Worm (Caenorhabditis elegans) whole organism, L2 larva: ENCODE data around the gene spp-26.
A peak's percentile ranks its signal among the peaks of the same experiment; 100 is the strongest.

Source experiments
- C34F6.9 ChIP-seq: fragments of 150-350 bp; optimal IDR thresholded peaks from 2 replicates; lab custom pipeline; 2014; ENCODE audit warnings: missing biosample characterization, missing genetic modification characterization
- F13H6.1 ChIP-seq: sonication (generic microtip); optimal IDR thresholded peaks from 2 replicates; lab custom pipeline; 2016; ENCODE audit warnings: missing genetic modification characterization, missing compliant biosample characterization
- R02D3.7 ChIP-seq: fragments of 150-350 bp; optimal IDR thresholded peaks from 2 replicates; lab custom pipeline; 2014; ENCODE audit warnings: missing biosample characterization, missing genetic modification characterization
- Y55F3AM.14 ChIP-seq: fragments of 200-800 bp; sonication (Bioruptor generic); optimal IDR thresholded peaks from 2 replicates; lab custom pipeline; 2018; ENCODE audit warnings: mild to moderate bottlenecking, missing genetic modification characterization, missing compliant biosample characterization
- ZK546.5 ChIP-seq: sonication (generic microtip); optimal IDR thresholded peaks from 2 replicates; lab custom pipeline; 2017; ENCODE audit warnings: missing biosample characterization, missing genetic modification characterization
- alr-1 ChIP-seq: fragments of 150-350 bp; optimal IDR thresholded peaks from 2 replicates; lab custom pipeline; 2014; ENCODE audit warnings: missing biosample characterization, missing genetic modification characterization
- ama-1 ChIP-seq: fragments of 150-350 bp; optimal IDR thresholded peaks from 2 replicates; lab custom pipeline; 2018; ENCODE audit warnings: inconsistent platforms
- ceh-82 ChIP-seq: fragments of 150-350 bp; optimal IDR thresholded peaks from 2 replicates; lab custom pipeline; 2014; ENCODE audit warnings: missing biosample characterization, missing genetic modification characterization
- crh-2 ChIP-seq: sonication (generic microtip); optimal IDR thresholded peaks from 2 replicates; lab custom pipeline; 2017; ENCODE audit warnings: missing biosample characterization, missing genetic modification characterization
- egl-27 ChIP-seq: sonication (generic microtip); optimal IDR thresholded peaks from 3 replicates; lab custom pipeline; 2017; ENCODE audit warnings: missing biosample characterization, missing genetic modification reagents, missing genetic modification characterization
- fos-1 ChIP-seq: fragments of 150-350 bp; optimal IDR thresholded peaks from 2 replicates; lab custom pipeline; 2014; ENCODE audit warnings: missing biosample characterization, missing genetic modification characterization
- gmeb-1 ChIP-seq: fragments of 150-350 bp; optimal IDR thresholded peaks from 2 replicates; lab custom pipeline; 2014; ENCODE audit warnings: missing biosample characterization, missing genetic modification characterization
- lin-11 ChIP-seq: fragments of 150-350 bp; sonication (generic microtip); optimal IDR thresholded peaks from 2 replicates; lab custom pipeline; 2014; ENCODE audit warnings: missing biosample characterization, missing genetic modification characterization, inconsistent platforms, mixed read lengths
- lin-13 ChIP-seq: fragments of 150-350 bp; optimal IDR thresholded peaks from 2 replicates; lab custom pipeline; 2014; ENCODE audit warnings: missing biosample characterization, missing genetic modification reagents, missing genetic modification characterization
- lin-39 ChIP-seq: fragments of 150-350 bp; optimal IDR thresholded peaks from 2 replicates; lab custom pipeline; 2014; ENCODE audit warnings: missing biosample characterization, missing genetic modification reagents, missing genetic modification characterization
- lsy-2 ChIP-seq, 2 experiments: fragments of 150-350 bp in 1 of 2; sonication (generic microtip) in 1 of 2; optimal IDR thresholded peaks; 2 replicates each; lab custom pipeline; 2014 to 2017; ENCODE audit warnings: missing biosample characterization in 2 of 2, missing genetic modification characterization in 2 of 2
- mab-5 ChIP-seq: fragments of 150-350 bp; optimal IDR thresholded peaks from 2 replicates; lab custom pipeline; 2014; ENCODE audit warnings: missing biosample characterization, missing genetic modification characterization
- mbf-1 ChIP-seq: sonication (generic microtip); optimal IDR thresholded peaks from 2 replicates; lab custom pipeline; 2017; ENCODE audit warnings: missing biosample characterization, missing genetic modification characterization
- mdl-1 ChIP-seq, 2 experiments: fragments of 150-350 bp in 1 of 2; sonication (generic microtip) in 1 of 2; optimal IDR thresholded peaks; 2 replicates each; lab custom pipeline; 2017; ENCODE audit warnings: missing biosample characterization in 2 of 2, missing genetic modification characterization in 2 of 2
- nhr-10 ChIP-seq: sonication (generic microtip); optimal IDR thresholded peaks from 2 replicates; lab custom pipeline; 2017; ENCODE audit warnings: missing biosample characterization, missing genetic modification characterization
- nhr-12 ChIP-seq: fragments of 150-350 bp; optimal IDR thresholded peaks from 2 replicates; lab custom pipeline; 2014; ENCODE audit warnings: missing biosample characterization, missing genetic modification characterization
- nhr-129 ChIP-seq: fragments of 150-350 bp; optimal IDR thresholded peaks from 2 replicates; lab custom pipeline; 2014; ENCODE audit warnings: missing biosample characterization, missing genetic modification characterization
- nhr-21 ChIP-seq: fragments of 150-350 bp; optimal IDR thresholded peaks from 2 replicates; lab custom pipeline; 2014; ENCODE audit warnings: missing biosample characterization, missing genetic modification characterization
- nhr-6 ChIP-seq: fragments of 150-350 bp; optimal IDR thresholded peaks from 2 replicates; lab custom pipeline; 2014; ENCODE audit warnings: missing biosample characterization, missing genetic modification characterization
- sem-4 ChIP-seq: fragments of 150-350 bp; optimal IDR thresholded peaks from 2 replicates; lab custom pipeline; 2014; ENCODE audit warnings: missing biosample characterization, missing genetic modification reagents, missing genetic modification characterization
- skn-1 ChIP-seq: sonication (generic microtip); optimal IDR thresholded peaks from 2 replicates; lab custom pipeline; 2017; ENCODE audit warnings: missing biosample characterization, missing genetic modification characterization
- sma-3 ChIP-seq: sonication (generic microtip); optimal IDR thresholded peaks from 2 replicates; lab custom pipeline; 2016; ENCODE audit warnings: missing genetic modification reagents, missing genetic modification characterization, missing compliant biosample characterization
- sma-9 ChIP-seq, 2 experiments: fragments of 150-350 bp in 1 of 2; sonication (generic microtip) in 1 of 2; optimal IDR thresholded peaks; 2 replicates each; lab custom pipeline; 2014 to 2016; ENCODE audit warnings: missing genetic modification characterization in 2 of 2, mild to moderate bottlenecking in 1 of 2, missing biosample characterization in 1 of 2, missing compliant biosample characterization in 1 of 2, missing genetic modification reagents in 1 of 2, moderate library complexity in 1 of 2
- snpc-4 ChIP-seq: fragments of 150-350 bp; optimal IDR thresholded peaks from 2 replicates; lab custom pipeline; 2014; ENCODE audit warnings: missing biosample characterization, missing genetic modification characterization
- unc-39 ChIP-seq: fragments of 150-350 bp; optimal IDR thresholded peaks from 2 replicates; lab custom pipeline; 2014; ENCODE audit warnings: missing biosample characterization, missing genetic modification characterization
- unc-55 ChIP-seq: fragments of 150-350 bp; sonication (generic microtip); optimal IDR thresholded peaks from 3 replicates; lab custom pipeline; 2014; ENCODE audit warnings: missing biosample characterization, missing genetic modification reagents, missing genetic modification characterization
- zag-1 ChIP-seq: fragments of 150-350 bp; optimal IDR thresholded peaks from 2 replicates; lab custom pipeline; 2014; ENCODE audit warnings: missing biosample characterization, missing genetic modification characterization
- ztf-1 ChIP-seq: fragments of 200-800 bp; sonication (Bioruptor generic); conservative IDR thresholded peaks from 2 replicates; pipeline ENCODE4 v1.3.6; 2022; ENCODE audit warnings: missing genetic modification characterization, missing compliant biosample characterization
- ztf-11 ChIP-seq: sonication (generic microtip); optimal IDR thresholded peaks from 2 replicates; lab custom pipeline; 2017; ENCODE audit warnings: missing biosample characterization, missing genetic modification characterization
- ztf-4 ChIP-seq: fragments of 150-350 bp; optimal IDR thresholded peaks from 2 replicates; lab custom pipeline; 2014; ENCODE audit warnings: missing biosample characterization, missing genetic modification characterization

The spp-26 gene

ce11 chrV:6551707-6552390 is 7.2 kb downstream of the spp-26 start, which contains the start of gene twk-10:
twk-10 (plus strand) TSS chrV:6552340.
- TF ChIP-seq ceh-82 (tag; lab: Kevin White, UChicago) = no peak
- TF ChIP-seq fos-1 (tag; lab: Kevin White, UChicago) = peak; percentile 59
- peak; percentile 18 for TF ChIP-seq C34F6.9 (tag; lab: Kevin White, UChicago)
- peak; percentile 19 for TF ChIP-seq sma-3 (GFP tag; lab: Kevin White, UChicago)
- TF ChIP-seq sma-9 (GFP tag; optimal IDR thresholded peaks at IDR 0.05; lab: Kevin White, UChicago) = peak; percentile 43
- no peak for TF ChIP-seq sma-9 (tag; optimal IDR thresholded peaks at IDR 0.05; lab: Kevin White, UChicago)
- TF ChIP-seq nhr-129 (tag; lab: Kevin White, UChicago) = peak; percentile 54

ce11 chrV:6549871-6550270 is 9.1 kb downstream of the spp-26 start, which contains the start of gene lipl-4:
lipl-4 (plus strand) TSS chrV:6550171.
- no peak for TF ChIP-seq lin-39
- TF ChIP-seq, all 48 proteins: peak for 0

- TF ChIP-seq mbf-1 (tag; lab: Kevin White, UChicago) = no peak
- no peak for TF ChIP-seq crh-2 (tag; lab: Kevin White, UChicago)
- TF ChIP-seq nhr-12 = no peak
- no peak for TF ChIP-seq lin-11 (tag; lab: Kevin White, UChicago)
- no peak for TF ChIP-seq snpc-4 (tag; lab: Kevin White, UChicago)
- no peak for TF ChIP-seq unc-39 (tag; lab: Kevin White, UChicago)
- TF ChIP-seq ama-1 (lab: Kevin White, UChicago) = no peak
- TF ChIP-seq lsy-2 (tag; optimal IDR thresholded peaks at IDR 0.05; lab: Kevin White, UChicago) = no peak
- no peak for TF ChIP-seq ztf-1
- TF ChIP-seq lin-13 (GFP tag; lab: Kevin White, UChicago) = no peak
- TF ChIP-seq nhr-21 (tag; lab: Kevin White, UChicago) = no peak
- TF ChIP-seq ztf-4 = no peak
- no peak for TF ChIP-seq mab-5 (tag; lab: Kevin White, UChicago)
- TF ChIP-seq mdl-1 (tag; optimal IDR thresholded peaks at IDR 0.05; lab: Kevin White, UChicago) = no peak
- TF ChIP-seq Y55F3AM.14 (GFP tag; lab: Kevin White, UChicago) = no peak
These were observed 9.9 kb downstream of the spp-26 start, which contains the start of gene K04A8.20 for ce11 chrV:6549148-6549547. K04A8.20 (plus strand) TSS chrV:6549448.

ce11 chrV:6548309-6548708 is 10.7 kb downstream of the spp-26 start:
- TF ChIP-seq R02D3.7 (tag; lab: Kevin White, UChicago) = no peak

- TF ChIP-seq ZK546.5 = no peak
- no peak for TF ChIP-seq lin-39
- peak; percentile 6 for TF ChIP-seq crh-2 (tag; lab: Kevin White, UChicago)
- peak; percentile 82 for TF ChIP-seq fos-1 (tag; lab: Kevin White, UChicago)
- TF ChIP-seq unc-55 (GFP tag; lab: Kevin White, UChicago) = peak; percentile 8
These were observed 12.4 kb downstream of the spp-26 start, which contains the start of gene dre-1 for ce11 chrV:6546450-6547171. dre-1 (minus strand) TSS chrV:6546500.

ce11 chrV:6544999-6545398 is 14.0 kb downstream of the spp-26 start:
- TF ChIP-seq unc-39 (tag; lab: Kevin White, UChicago) (no peak), ZK546.5 (no peak), gmeb-1 (no peak), fos-1 (tag; lab: Kevin White, UChicago) (peak; percentile 8), sma-3 (GFP tag; lab: Kevin White, UChicago) (peak; percentile 4), sma-9 (GFP tag; optimal IDR thresholded peaks at IDR 0.05; lab: Kevin White, UChicago) (peak; percentile 30), sma-9 (tag; optimal IDR thresholded peaks at IDR 0.05; lab: Kevin White, UChicago) (no peak)

- TF ChIP-seq nhr-10 = no peak
- TF ChIP-seq ZK546.5 = no peak
- TF ChIP-seq mbf-1 (tag; lab: Kevin White, UChicago) = no peak
- TF ChIP-seq ama-1 (lab: Kevin White, UChicago) = no peak
- no peak for TF ChIP-seq mab-5 (tag; lab: Kevin White, UChicago)
- TF ChIP-seq egl-27 (tag; lab: Kevin White, UChicago) = no peak
- no peak for TF ChIP-seq lin-11 (tag; lab: Kevin White, UChicago)
- no peak for TF ChIP-seq C34F6.9 (tag; lab: Kevin White, UChicago)
- no peak for TF ChIP-seq F13H6.1
- TF ChIP-seq nhr-21 (tag; lab: Kevin White, UChicago) = peak; percentile 55
- no peak for TF ChIP-seq unc-39 (tag; lab: Kevin White, UChicago)
- peak; percentile 3 for TF ChIP-seq sma-9 (GFP tag; optimal IDR thresholded peaks at IDR 0.05; lab: Kevin White, UChicago)
- no peak for TF ChIP-seq sma-9 (tag; optimal IDR thresholded peaks at IDR 0.05; lab: Kevin White, UChicago)
- peak; percentile 25 for TF ChIP-seq fos-1 (tag; lab: Kevin White, UChicago)
- TF ChIP-seq ztf-11 (tag; lab: Kevin White, UChicago) = no peak
- TF ChIP-seq zag-1 (tag; lab: Kevin White, UChicago) = no peak
- no peak for TF ChIP-seq alr-1 (tag; lab: Kevin White, UChicago)
- no peak for TF ChIP-seq lin-39
- no peak for TF ChIP-seq gmeb-1
- no peak for TF ChIP-seq ceh-82 (tag; lab: Kevin White, UChicago)
- TF ChIP-seq skn-1 = no peak
- no peak for TF ChIP-seq ztf-1
- no peak for TF ChIP-seq sem-4
- no peak for TF ChIP-seq R02D3.7 (tag; lab: Kevin White, UChicago)
- no peak for TF ChIP-seq nhr-6
These were observed 17.1 kb downstream of the spp-26 start for ce11 chrV:6541875-6542274.
